Worm (Caenorhabditis elegans) whole organism, L3 larva: ENCODE results near the gene D1044.7.
A peak's percentile ranks its signal among the peaks of the same experiment; 100 is the strongest.

Source experiments
- R02D3.7 ChIP-seq: fragments of 150-350 bp; optimal IDR thresholded peaks from 2 replicates; lab custom pipeline; 2014; ENCODE audit warnings: missing biosample characterization, missing genetic modification characterization
- aly-2 ChIP-seq: fragments of 150-350 bp; optimal IDR thresholded peaks from 2 replicates; lab custom pipeline; 2014; ENCODE audit warnings: missing biosample characterization, missing genetic modification characterization
- ama-1 ChIP-seq: fragments of 150-350 bp; optimal IDR thresholded peaks from 2 replicates; lab custom pipeline; 2018
- ceh-16 ChIP-seq: sonication (generic microtip); optimal IDR thresholded peaks from 2 replicates; lab custom pipeline; 2017; ENCODE audit warnings: missing biosample characterization, missing genetic modification characterization
- ceh-28 ChIP-seq: fragments of 150-350 bp; optimal IDR thresholded peaks from 2 replicates; lab custom pipeline; 2014; ENCODE audit warnings: missing biosample characterization, missing genetic modification reagents, missing genetic modification characterization
- ceh-82 ChIP-seq: fragments of 150-350 bp; optimal IDR thresholded peaks from 2 replicates; lab custom pipeline; 2014; ENCODE audit warnings: missing biosample characterization, missing genetic modification characterization
- daf-12 ChIP-seq: fragments of 150-350 bp; optimal IDR thresholded peaks from 2 replicates; lab custom pipeline; 2014; ENCODE audit warnings: missing biosample characterization, missing genetic modification reagents, missing genetic modification characterization
- egl-27 ChIP-seq: sonication (generic microtip); optimal IDR thresholded peaks from 4 replicates; lab custom pipeline; 2017; ENCODE audit warnings: missing biosample characterization, missing genetic modification reagents, missing genetic modification characterization
- egl-5 ChIP-seq: fragments of 150-350 bp; optimal IDR thresholded peaks from 2 replicates; lab custom pipeline; 2017; ENCODE audit warnings: missing biosample characterization, missing genetic modification reagents, missing genetic modification characterization, inconsistent platforms
- elt-1 ChIP-seq: fragments of 150-350 bp; optimal IDR thresholded peaks from 2 replicates; lab custom pipeline; 2014; ENCODE audit warnings: missing biosample characterization, missing genetic modification characterization
- elt-2 ChIP-seq: sonication (generic microtip); optimal IDR thresholded peaks from 2 replicates; lab custom pipeline; 2016; ENCODE audit warnings: missing genetic modification reagents, mild to moderate bottlenecking, missing genetic modification characterization, missing compliant biosample characterization
- elt-3 ChIP-seq, 3 experiments: fragments of 150-350 bp in 1 of 3; sonication (generic microtip) in 2 of 3; optimal IDR thresholded peaks; 2 replicates in 2 of 3; 4 replicates in 1 of 3; lab custom pipeline; 2014 to 2017; ENCODE audit warnings: missing biosample characterization in 3 of 3, missing genetic modification characterization in 3 of 3
- eor-1 ChIP-seq, 2 experiments: fragments of 150-350 bp; optimal IDR thresholded peaks; 2 replicates each; lab custom pipeline; 2014 to 2018; ENCODE audit warnings: missing biosample characterization in 2 of 2, missing genetic modification characterization in 2 of 2
- fkh-10 ChIP-seq: sonication (generic microtip); optimal IDR thresholded peaks from 2 replicates; lab custom pipeline; 2017; ENCODE audit warnings: missing biosample characterization, missing genetic modification reagents, missing genetic modification characterization
- fkh-2 ChIP-seq: fragments of 150-350 bp; optimal IDR thresholded peaks from 2 replicates; lab custom pipeline; 2014; ENCODE audit warnings: missing biosample characterization, missing genetic modification reagents, missing genetic modification characterization
- hmg-11 ChIP-seq: sonication (generic microtip); optimal IDR thresholded peaks from 2 replicates; lab custom pipeline; 2016; ENCODE audit warnings: missing genetic modification characterization, missing compliant biosample characterization
- lin-15B ChIP-seq: fragments of 150-350 bp; optimal IDR thresholded peaks from 2 replicates; lab custom pipeline; 2014; ENCODE audit warnings: missing biosample characterization, missing genetic modification characterization
- lin-39 ChIP-seq: fragments of 150-350 bp; optimal IDR thresholded peaks from 2 replicates; lab custom pipeline; 2018; ENCODE audit warnings: missing biosample characterization, missing genetic modification reagents, missing genetic modification characterization
- lsy-12 ChIP-seq: sonication (generic microtip); optimal IDR thresholded peaks from 2 replicates; lab custom pipeline; 2016; ENCODE audit warnings: mild to moderate bottlenecking, missing genetic modification characterization, missing compliant biosample characterization
- mdl-1 ChIP-seq: fragments of 150-350 bp; optimal IDR thresholded peaks from 2 replicates; lab custom pipeline; 2014; ENCODE audit warnings: missing biosample characterization, missing genetic modification characterization
- mml-1 ChIP-seq: fragments of 150-350 bp; sonication (generic microtip); optimal IDR thresholded peaks from 3 replicates; lab custom pipeline; 2014; ENCODE audit warnings: missing biosample characterization, missing genetic modification characterization
- nfya-1 ChIP-seq: sonication (generic microtip); optimal IDR thresholded peaks from 2 replicates; lab custom pipeline; 2017; ENCODE audit warnings: missing genetic modification characterization, mild to moderate bottlenecking, missing compliant biosample characterization, antibody characterized with exemption, moderate library complexity; ENCODE audit not compliant: insufficient read depth
- nhr-23 ChIP-seq: fragments of 150-350 bp; optimal IDR thresholded peaks from 2 replicates; lab custom pipeline; 2014; ENCODE audit warnings: missing biosample characterization, missing genetic modification reagents, missing genetic modification characterization
- nhr-237 ChIP-seq: fragments of 150-350 bp; optimal IDR thresholded peaks from 2 replicates; lab custom pipeline; 2014; ENCODE audit warnings: missing biosample characterization, missing genetic modification characterization
- nhr-25 ChIP-seq: sonication (generic microtip); optimal IDR thresholded peaks from 2 replicates; lab custom pipeline; 2017; ENCODE audit warnings: missing biosample characterization, missing genetic modification characterization
- nhr-28 ChIP-seq: fragments of 150-350 bp; optimal IDR thresholded peaks from 2 replicates; lab custom pipeline; 2014; ENCODE audit warnings: missing biosample characterization, missing genetic modification characterization
- nhr-43 ChIP-seq: sonication (generic microtip); optimal IDR thresholded peaks from 2 replicates; lab custom pipeline; 2016; ENCODE audit warnings: mild to moderate bottlenecking, missing genetic modification characterization, missing compliant biosample characterization; ENCODE audit not compliant: poor library complexity, severe bottlenecking
- nhr-67 ChIP-seq: fragments of 150-350 bp; optimal IDR thresholded peaks from 2 replicates; lab custom pipeline; 2014; ENCODE audit warnings: missing biosample characterization, missing genetic modification characterization
- nhr-76 ChIP-seq: fragments of 150-350 bp; sonication (generic microtip); optimal IDR thresholded peaks from 5 replicates; lab custom pipeline; 2014; ENCODE audit warnings: missing biosample characterization, missing genetic modification characterization
- nhr-77 ChIP-seq: fragments of 150-350 bp; optimal IDR thresholded peaks from 2 replicates; lab custom pipeline; 2014; ENCODE audit warnings: missing biosample characterization, missing genetic modification characterization
- pha-4 ChIP-seq: fragments of 150-350 bp; optimal IDR thresholded peaks from 2 replicates; lab custom pipeline; 2014; ENCODE audit warnings: missing biosample characterization, missing genetic modification reagents, missing genetic modification characterization
- pqm-1 ChIP-seq: fragments of 150-350 bp; optimal IDR thresholded peaks from 2 replicates; lab custom pipeline; 2017; ENCODE audit warnings: missing biosample characterization, missing genetic modification characterization, inconsistent platforms
- snpc-4 ChIP-seq: fragments of 150-350 bp; optimal IDR thresholded peaks from 2 replicates; lab custom pipeline; 2014; ENCODE audit warnings: missing biosample characterization, missing genetic modification characterization
- tbx-2 ChIP-seq: sonication (generic microtip); optimal IDR thresholded peaks from 2 replicates; lab custom pipeline; 2016; ENCODE audit warnings: mild to moderate bottlenecking, missing genetic modification characterization, missing compliant biosample characterization
- zag-1 ChIP-seq: fragments of 150-350 bp; optimal IDR thresholded peaks from 2 replicates; lab custom pipeline; 2014; ENCODE audit warnings: missing biosample characterization, missing genetic modification characterization

D1044.7 gene

DNA sequence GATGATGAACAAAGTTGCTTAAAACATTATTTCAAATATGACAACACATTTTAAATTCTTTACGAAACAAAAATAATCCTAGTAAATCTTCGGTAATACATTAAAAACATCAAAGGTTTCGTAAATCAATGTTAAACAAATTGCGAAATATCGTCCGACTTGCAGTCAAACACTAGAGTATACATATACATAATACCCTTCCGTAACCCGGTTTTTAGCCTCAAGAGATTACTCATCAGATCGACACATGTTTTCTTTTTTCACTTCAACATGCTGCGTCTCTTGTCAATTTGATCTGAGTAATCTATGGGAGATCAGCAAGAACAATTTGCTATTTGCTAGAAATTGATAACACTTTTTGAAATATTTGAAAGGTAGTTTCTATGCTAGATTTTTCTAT is 37.7 kb upstream of the D1044.7 start:
- TF ChIP-seq nfya-1 (tag; lab: Kevin White, UChicago) (peak; percentile 10), nhr-23 (peak; percentile 74), nhr-25 (peak; percentile 22), pqm-1 (tag; lab: Kevin White, UChicago) (no peak), elt-1 (tag; lab: Kevin White, UChicago) (peak; percentile 28)

ce11 chrIII:5543727-5544345 is 35.3 kb upstream of the D1044.7 start, which contains the start of gene D1044.1:
Gene D1044.1 (plus strand): TSS chrIII:5544295.
- TF ChIP-seq tbx-2 (tag; lab: Kevin White, UChicago) (no peak), snpc-4 (tag; lab: Kevin White, UChicago) (no peak), mdl-1 (tag; lab: Kevin White, UChicago) (no peak), aly-2 (tag; lab: Kevin White, UChicago) (no peak), nhr-237 (tag; lab: Kevin White, UChicago) (no peak), elt-2 (tag; lab: Kevin White, UChicago) (no peak), mml-1 (tag; lab: Kevin White, UChicago) (no peak), elt-1 (tag; lab: Kevin White, UChicago) (no peak), ceh-82 (tag; lab: Kevin White, UChicago) (no peak), nhr-67 (tag; lab: Kevin White, UChicago) (no peak)

DNA sequence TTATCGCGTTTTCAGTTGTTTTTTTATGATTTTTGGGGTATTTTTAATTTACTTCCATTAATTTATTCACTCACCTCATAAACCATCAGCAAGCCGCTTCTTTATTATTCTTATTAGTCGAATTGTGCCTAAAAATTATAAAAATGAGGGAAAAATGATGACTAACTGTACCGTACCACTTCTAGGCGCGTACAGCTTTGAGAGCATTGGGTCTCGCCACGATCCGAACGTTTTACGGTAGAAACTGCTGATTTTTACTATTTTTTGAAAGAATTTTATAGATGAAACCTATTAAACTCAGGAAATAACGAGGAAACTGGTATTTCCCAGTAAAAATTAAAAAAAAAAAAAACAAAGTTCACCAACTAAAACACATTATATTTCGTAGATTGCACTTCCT is 34.5 kb upstream of the D1044.7 start, which contains the start of gene D1044.6:
Gene D1044.6 (minus strand): TSS at position 128 of the 400 bp plus-strand sequence.
- TF ChIP-seq elt-2 (tag; lab: Kevin White, UChicago) (no peak), egl-27 (tag; lab: Kevin White, UChicago) (no peak), snpc-4 (tag; lab: Kevin White, UChicago) (no peak), nhr-237 (tag; lab: Kevin White, UChicago) (no peak), elt-1 (tag; lab: Kevin White, UChicago) (no peak), fkh-2 (no peak), lin-39 (no peak), mdl-1 (tag; lab: Kevin White, UChicago) (no peak), nhr-77 (tag; lab: Kevin White, UChicago) (no peak), fkh-10 (GFP tag; lab: Kevin White, UChicago) (no peak), ama-1 (lab: Kevin White, UChicago) (no peak), nhr-67 (tag; lab: Kevin White, UChicago) (no peak), aly-2 (tag; lab: Kevin White, UChicago) (no peak), ceh-82 (tag; lab: Kevin White, UChicago) (no peak)
- TF ChIP-seq, all 47 proteins: peak for 0

DNA sequence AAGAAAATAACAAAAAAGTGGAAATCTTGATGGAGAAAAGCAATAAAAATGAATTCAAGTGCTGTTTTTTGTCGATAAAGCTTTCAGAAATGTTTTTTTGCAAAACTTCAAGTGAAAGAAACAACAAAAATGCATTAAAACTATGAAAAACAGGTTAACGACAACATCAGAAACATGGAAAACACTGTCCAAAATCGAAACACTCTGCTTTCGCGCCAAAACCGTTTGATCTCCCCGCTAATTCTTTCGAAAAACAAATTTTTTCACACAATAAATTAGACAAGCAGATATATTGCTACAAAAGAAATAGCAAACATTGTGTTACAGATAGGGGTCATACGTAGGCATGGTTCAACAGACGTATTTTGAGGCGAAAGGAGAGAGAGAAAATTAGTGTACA is 33.2 kb upstream of the D1044.7 start:
- peak; percentile 26 for TF ChIP-seq hmg-11 (tag; lab: Kevin White, UChicago)
- TF ChIP-seq aly-2 (tag; lab: Kevin White, UChicago): no peak
- peak; percentile 37 for TF ChIP-seq nhr-25

DNA sequence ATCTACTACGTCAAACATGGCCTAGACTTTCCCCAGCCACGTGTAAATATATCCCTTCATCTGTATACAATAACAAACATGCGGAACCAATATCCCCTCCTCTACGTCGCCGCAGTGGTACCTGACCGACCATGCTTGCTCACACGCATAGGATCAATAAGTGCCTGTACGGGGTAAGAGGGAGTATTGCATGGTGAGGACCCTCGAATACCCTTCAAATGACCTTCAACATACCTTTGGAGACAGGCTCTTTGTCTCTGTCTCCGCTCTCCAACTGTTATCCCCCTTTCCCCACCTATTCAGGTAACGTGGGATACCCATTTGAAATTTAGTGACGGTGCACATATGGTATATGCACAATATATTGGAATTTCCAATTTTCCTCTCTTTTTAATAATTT is 17.4 kb upstream of the D1044.7 start, which contains the start of gene dex-1:
Gene dex-1 (plus strand): TSS at position 132 of the 400 bp plus-strand sequence.
- TF ChIP-seq lin-15B (no peak), eor-1 (tag; optimal IDR thresholded peaks at IDR 0.05; lab: Kevin White, UChicago) (no peak), pqm-1 (tag; lab: Kevin White, UChicago) (no peak), nhr-43 (tag; lab: Kevin White, UChicago) (no peak), fkh-10 (GFP tag; lab: Kevin White, UChicago) (no peak)

DNA sequence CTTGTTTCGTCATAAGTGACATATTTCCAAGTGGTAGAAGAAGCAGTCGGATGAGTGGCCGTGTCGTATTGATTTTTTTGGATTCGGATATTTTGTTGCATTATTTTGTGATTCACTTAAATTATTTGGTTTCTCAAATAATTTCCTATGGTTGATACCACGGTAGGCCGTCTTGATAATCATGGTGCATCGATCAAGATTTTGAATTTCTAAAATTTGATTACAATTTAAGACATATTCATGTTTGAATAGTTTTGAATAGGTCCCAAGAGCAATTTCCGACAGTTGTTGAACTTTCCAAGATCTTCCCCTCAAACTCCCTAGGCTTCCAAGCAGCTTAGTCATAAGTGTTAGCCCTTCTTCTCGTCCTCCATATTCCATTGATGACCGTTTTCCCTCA is 13.4 kb upstream of the D1044.7 start, which contains the start of gene D1044.4:
Gene D1044.4 (minus strand): TSS at position 101 of the 400 bp plus-strand sequence.
- no peak for TF ChIP-seq lin-15B
- TF ChIP-seq fkh-10 (GFP tag; lab: Kevin White, UChicago): no peak
- no peak for TF ChIP-seq aly-2 (tag; lab: Kevin White, UChicago)
- no peak for TF ChIP-seq elt-2 (tag; lab: Kevin White, UChicago)
- TF ChIP-seq ceh-28 (tag; lab: Kevin White, UChicago): no peak

ce11 chrIII:5517423-5517822 is 8.9 kb upstream of the D1044.7 start, which contains the start of gene nekl-4:
Gene nekl-4 (minus strand): TSS chrIII:5517523.
- TF ChIP-seq ceh-16 (tag; lab: Kevin White, UChicago) (no peak), nhr-25 (no peak), hmg-11 (tag; lab: Kevin White, UChicago) (no peak), lsy-12 (tag; lab: Kevin White, UChicago) (no peak), pha-4 (no peak), ceh-28 (tag; lab: Kevin White, UChicago) (no peak), ceh-82 (tag; lab: Kevin White, UChicago) (no peak), nhr-77 (tag; lab: Kevin White, UChicago) (no peak), nhr-43 (tag; lab: Kevin White, UChicago) (no peak), lin-39 (no peak), nfya-1 (tag; lab: Kevin White, UChicago) (no peak), nhr-237 (tag; lab: Kevin White, UChicago) (no peak), R02D3.7 (tag; lab: Kevin White, UChicago) (no peak), nhr-76 (no peak), egl-5 (no peak), elt-3 (tag; optimal IDR thresholded peaks at IDR 0.05; lab: Kevin White, UChicago) (no peak), zag-1 (tag; lab: Kevin White, UChicago) (no peak), nhr-67 (tag; lab: Kevin White, UChicago) (no peak), daf-12 (tag; lab: Kevin White, UChicago) (no peak), nhr-28 (no peak)
